Worm (Caenorhabditis elegans): ENCODE measurements around the gene ttr-2.

ce11 chrIII:9922874-9923273 lies 4.7 kb upstream of the ttr-2 start, which contains the start of gene cbp-2:
- TF ChIP-seq scrt-1 (GFP tag; IDR thresholded peaks at IDR 0.05) (no peak), hmg-4 (GFP tag; optimal IDR thresholded peaks at IDR 0.05) (no peak), hnd-1 (tag; optimal IDR thresholded peaks at IDR 0.05) (no peak), tbx-11 (GFP tag; IDR thresholded peaks at IDR 0.05) (no peak), aly-1 (tag; optimal IDR thresholded peaks at IDR 0.05) (no peak), ceh-36 (tag; optimal IDR thresholded peaks at IDR 0.05) (no peak), B0310.2 (tag; optimal IDR thresholded peaks at IDR 0.05) (no peak), ama-1 (optimal IDR thresholded peaks at IDR 0.05) (no peak), ets-7 (tag; optimal IDR thresholded peaks at IDR 0.05) (no peak), ceh-13 (GFP tag; optimal IDR thresholded peaks at IDR 0.05) (no peak), F13C5.2 (tag; optimal IDR thresholded peaks at IDR 0.05) (no peak), tbx-37 (GFP tag; conservative IDR thresholded peaks at IDR 0.05) (no peak)
